Worm (Caenorhabditis elegans) whole organism, young adult: ENCODE data around the gene F16B12.4.
A peak's percentile ranks its signal among the peaks of the same experiment; 100 is the strongest.

ENCODE experiments used
- B0035.1 ChIP-seq: sonication (generic microtip); optimal IDR thresholded peaks from 2 replicates; lab custom pipeline; 2016; ENCODE audit warnings: missing genetic modification characterization, mild to moderate bottlenecking, missing compliant biosample characterization, missing genotype, missing genetic modification reagents
- B0336.3 ChIP-seq: fragments of 200-800 bp; sonication (Bioruptor generic); IDR thresholded peaks from 2 replicates; pipeline ENCODE4 v1.3.6; 2022; ENCODE audit warnings: missing genetic modification characterization, missing compliant biosample characterization
- C17E4.6 ChIP-seq: fragments of 200-800 bp; sonication (Bioruptor generic); IDR thresholded peaks from 2 replicates; pipeline ENCODE4 v1.3.6; 2022; ENCODE audit warnings: missing genetic modification reagents, missing genetic modification characterization, missing compliant biosample characterization
- F10E7.11 ChIP-seq: sonication (generic microtip); optimal IDR thresholded peaks from 2 replicates; lab custom pipeline; 2017; ENCODE audit warnings: mild to moderate bottlenecking, missing genetic modification characterization, moderate library complexity, missing compliant biosample characterization
- F33H1.4 ChIP-seq: fragments of 200-800 bp; sonication (Bioruptor generic); IDR thresholded peaks from 2 replicates; pipeline ENCODE4 v1.3.6; 2022; ENCODE audit warnings: missing genetic modification reagents, missing genetic modification characterization, missing compliant biosample characterization
- F52B5.7 ChIP-seq: sonication (generic microtip); optimal IDR thresholded peaks from 2 replicates; lab custom pipeline; 2016; ENCODE audit warnings: mild to moderate bottlenecking, missing genetic modification characterization, missing compliant biosample characterization
- F55B11.4 ChIP-seq: sonication (generic microtip); optimal IDR thresholded peaks from 2 replicates; lab custom pipeline; 2016; ENCODE audit warnings: missing compliant biosample characterization, missing genetic modification characterization, borderline replicate concordance; ENCODE audit not compliant: insufficient read depth
- F57A8.1 ChIP-seq: fragments of 200-800 bp; sonication (Bioruptor generic); optimal IDR thresholded peaks from 2 replicates; lab custom pipeline; 2018; ENCODE audit warnings: mild to moderate bottlenecking, missing genetic modification characterization, moderate library complexity, missing compliant biosample characterization
- Y53G8AR.9 ChIP-seq: fragments of 200-800 bp; sonication (Bioruptor generic); conservative IDR thresholded peaks from 2 replicates; pipeline ENCODE4 v1.3.6; 2022; ENCODE audit warnings: missing genetic modification reagents, missing genetic modification characterization, missing compliant biosample characterization
- Y56A3A.18 ChIP-seq: fragments of 200-800 bp; sonication (Bioruptor generic); IDR thresholded peaks from 2 replicates; pipeline ENCODE4 v1.3.6; 2022; ENCODE audit warnings: missing genetic modification reagents, missing genetic modification characterization, missing compliant biosample characterization
- Y67H2A.10 ChIP-seq: fragments of 200-800 bp; sonication (Bioruptor generic); conservative IDR thresholded peaks from 2 replicates; pipeline ENCODE4 v1.3.6; 2022; ENCODE audit warnings: missing genetic modification reagents, missing genetic modification characterization, missing compliant biosample characterization
- Y95B8A.8 ChIP-seq: fragments of 200-800 bp; sonication (Bioruptor generic); IDR thresholded peaks from 2 replicates; pipeline ENCODE4 v1.3.6; 2022; ENCODE audit warnings: missing genetic modification reagents, missing genetic modification characterization, missing compliant biosample characterization
- ZK185.1 ChIP-seq: sonication (generic microtip); optimal IDR thresholded peaks from 2 replicates; lab custom pipeline; 2016; ENCODE audit warnings: mild to moderate bottlenecking, missing genetic modification characterization, missing compliant biosample characterization; ENCODE audit not compliant: poor library complexity, severe bottlenecking
- ama-1 ChIP-seq, 3 experiments: fragments of 150-350 bp in 1 of 3; sonication (generic microtip) in 2 of 3; optimal IDR thresholded peaks; 2 replicates each; lab custom pipeline; 2014 to 2018; ENCODE audit warnings: missing biosample characterization in 2 of 3, missing genetic modification characterization in 2 of 3, missing genetic modification reagents in 2 of 3
- atf-7 ChIP-seq: sonication (generic microtip); optimal IDR thresholded peaks from 2 replicates; lab custom pipeline; 2017; ENCODE audit warnings: mild to moderate bottlenecking, missing genetic modification characterization, missing compliant biosample characterization
- bed-2 ChIP-seq: fragments of 200-800 bp; sonication (Bioruptor generic); IDR thresholded peaks from 2 replicates; pipeline ENCODE4 v1.3.6; 2022; ENCODE audit warnings: missing genetic modification reagents, missing genetic modification characterization, missing compliant biosample characterization
- ccch-3 ChIP-seq: fragments of 200-800 bp; sonication (Bioruptor generic); optimal IDR thresholded peaks from 2 replicates; lab custom pipeline; 2018; ENCODE audit warnings: mild to moderate bottlenecking, missing genetic modification characterization, missing compliant biosample characterization
- ceh-100 ChIP-seq: fragments of 200-800 bp; sonication (Bioruptor generic); IDR thresholded peaks from 2 replicates; pipeline ENCODE4 v1.3.6; 2022; ENCODE audit warnings: missing genetic modification reagents, missing genetic modification characterization, missing compliant biosample characterization
- ceh-58 ChIP-seq: fragments of 200-800 bp; sonication (Bioruptor generic); IDR thresholded peaks from 2 replicates; pipeline ENCODE4 v1.3.6; 2022; ENCODE audit warnings: missing genetic modification characterization, missing compliant biosample characterization
- ceh-79 ChIP-seq: sonication (generic microtip); optimal IDR thresholded peaks from 2 replicates; lab custom pipeline; 2017; ENCODE audit warnings: mild to moderate bottlenecking, missing genetic modification characterization, missing compliant biosample characterization
- ceh-91 ChIP-seq: fragments of 200-800 bp; sonication (Bioruptor generic); IDR thresholded peaks from 2 replicates; pipeline ENCODE4 v1.3.6; 2022; ENCODE audit warnings: missing genetic modification reagents, missing genetic modification characterization, missing compliant biosample characterization
- die-1 ChIP-seq: sonication (generic microtip); optimal IDR thresholded peaks from 2 replicates; lab custom pipeline; 2016; ENCODE audit warnings: missing genotype, mild to moderate bottlenecking, missing genetic modification characterization, missing compliant biosample characterization
- dox-1 ChIP-seq: fragments of 200-800 bp; sonication (Bioruptor generic); IDR thresholded peaks from 2 replicates; pipeline ENCODE4 v1.3.6; 2022; ENCODE audit warnings: missing genetic modification reagents, missing genetic modification characterization, missing compliant biosample characterization
- efl-1 ChIP-seq: fragments of 150-350 bp; optimal IDR thresholded peaks from 2 replicates; lab custom pipeline; 2014; ENCODE audit warnings: missing biosample characterization, missing genetic modification reagents, missing genetic modification characterization
- him-1 ChIP-seq: sonication (generic microtip); optimal IDR thresholded peaks from 2 replicates; lab custom pipeline; 2016; ENCODE audit warnings: missing genotype, missing genetic modification reagents, missing genetic modification characterization, missing compliant biosample characterization
- hlh-26 ChIP-seq: fragments of 200-800 bp; sonication (Bioruptor generic); conservative IDR thresholded peaks from 2 replicates; pipeline ENCODE4 v1.3.6; 2022; ENCODE audit warnings: missing genetic modification reagents, missing genetic modification characterization, missing compliant biosample characterization
- hmg-20 ChIP-seq: fragments of 200-800 bp; sonication (Bioruptor generic); IDR thresholded peaks from 2 replicates; pipeline ENCODE4 v1.3.6; 2022; ENCODE audit warnings: missing genetic modification reagents, missing genetic modification characterization, missing compliant biosample characterization
- hrde-1 ChIP-seq: sonication (generic microtip); optimal IDR thresholded peaks from 2 replicates; lab custom pipeline; 2016; ENCODE audit warnings: missing genetic modification characterization, mild to moderate bottlenecking, missing compliant biosample characterization, moderate library complexity, missing genotype, missing genetic modification reagents, borderline replicate concordance
- lsy-27 ChIP-seq: sonication (generic microtip); optimal IDR thresholded peaks from 2 replicates; lab custom pipeline; 2017; ENCODE audit warnings: missing genetic modification characterization, mild to moderate bottlenecking, missing compliant biosample characterization, antibody characterized with exemption, missing genotype, borderline replicate concordance; ENCODE audit not compliant: insufficient read depth
- madf-3 ChIP-seq: fragments of 200-800 bp; sonication (Bioruptor generic); IDR thresholded peaks from 2 replicates; pipeline ENCODE4 v1.3.6; 2022; ENCODE audit warnings: missing genetic modification reagents, missing genetic modification characterization, missing compliant biosample characterization
- nhr-120 ChIP-seq: fragments of 200-800 bp; sonication (Bioruptor generic); IDR thresholded peaks from 2 replicates; pipeline ENCODE4 v1.3.6; 2022; ENCODE audit warnings: missing genetic modification characterization, missing compliant biosample characterization
- nhr-27 ChIP-seq: fragments of 200-800 bp; sonication (Bioruptor generic); optimal IDR thresholded peaks from 2 replicates; lab custom pipeline; 2018; ENCODE audit warnings: mild to moderate bottlenecking, missing genetic modification characterization, moderate library complexity, missing compliant biosample characterization
- pbrm-1 ChIP-seq: fragments of 200-800 bp; sonication (Bioruptor generic); IDR thresholded peaks from 2 replicates; pipeline ENCODE4 v1.3.6; 2022; ENCODE audit warnings: missing genetic modification reagents, missing genetic modification characterization, missing compliant biosample characterization
- pha-4 ChIP-seq: fragments of 150-350 bp; sonication (generic microtip); optimal IDR thresholded peaks from 2 replicates; lab custom pipeline; 2014; ENCODE audit warnings: missing biosample characterization, missing genetic modification reagents, missing genetic modification characterization
- rcor-1 ChIP-seq: fragments of 200-800 bp; sonication (Bioruptor generic); IDR thresholded peaks from 2 replicates; pipeline ENCODE4 v1.3.6; 2022; ENCODE audit warnings: missing genetic modification reagents, missing genetic modification characterization, missing compliant biosample characterization
- rpc-1 ChIP-seq, 2 experiments: fragments of 150-350 bp in 1 of 2; sonication (generic microtip) in 1 of 2; optimal IDR thresholded peaks; 2 replicates each; lab custom pipeline; 2014 to 2018; ENCODE audit warnings: missing biosample characterization in 1 of 2, missing genetic modification characterization in 1 of 2, missing genetic modification reagents in 1 of 2, missing genotype in 1 of 2
- snpc-1.1 ChIP-seq: sonication (generic microtip); optimal IDR thresholded peaks from 2 replicates; lab custom pipeline; 2017; ENCODE audit warnings: missing genetic modification characterization, mild to moderate bottlenecking, missing compliant biosample characterization, antibody characterized with exemption, moderate library complexity, missing genotype, missing genetic modification reagents; ENCODE audit not compliant: insufficient read depth
- snpc-4 ChIP-seq, 5 experiments: fragments of 150-350 bp in 1 of 5; sonication (generic microtip) in 4 of 5; optimal IDR thresholded peaks; 2 replicates each; lab custom pipeline; 2014 to 2018; ENCODE audit warnings: missing genetic modification characterization in 5 of 5, missing biosample characterization in 3 of 5, antibody characterized with exemption in 2 of 5, mild to moderate bottlenecking in 2 of 5, missing compliant biosample characterization in 2 of 5, missing genotype in 2 of 5, moderate library complexity in 2 of 5, missing genetic modification reagents in 1 of 5
- unc-130 ChIP-seq: sonication (generic microtip); optimal IDR thresholded peaks from 2 replicates; lab custom pipeline; 2016; ENCODE audit warnings: missing genetic modification reagents, missing genetic modification characterization, missing compliant biosample characterization
- unc-62 ChIP-seq: fragments of 150-350 bp; optimal IDR thresholded peaks from 2 replicates; lab custom pipeline; 2014; ENCODE audit warnings: missing biosample characterization, missing genetic modification reagents, missing genetic modification characterization
- xnd-1 ChIP-seq: sonication (generic microtip); optimal IDR thresholded peaks from 2 replicates; lab custom pipeline; 2016; ENCODE audit warnings: missing genotype, missing genetic modification reagents, missing genetic modification characterization, missing compliant biosample characterization
- ztf-28 ChIP-seq: fragments of 200-800 bp; sonication (Bioruptor generic); IDR thresholded peaks from 2 replicates; pipeline ENCODE4 v1.3.6; 2022; ENCODE audit warnings: missing genetic modification reagents, missing genetic modification characterization, missing compliant biosample characterization
- ztf-3 ChIP-seq: fragments of 200-800 bp; sonication (Bioruptor generic); optimal IDR thresholded peaks from 2 replicates; lab custom pipeline; 2018; ENCODE audit warnings: mild to moderate bottlenecking, missing genetic modification characterization, missing compliant biosample characterization

F16B12.4 gene

ce11 chrX:14134883-14135282, 36.4 kb upstream of the F16B12.4 start (continued):
- TF ChIP-seq B0035.1 (tag; lab: Kevin White, UChicago) (no peak), pha-4 (no peak), snpc-4 (GFP tag; optimal IDR thresholded peaks at IDR 0.05; lab: Kevin White, UChicago) (no peak), snpc-4 (tag; optimal IDR thresholded peaks at IDR 0.05; lab: Kevin White, UChicago) (peak in 2 of 4 experiments; percentile 12 to 57), F55B11.4 (no peak), F57A8.1 (GFP tag; lab: Kevin White, UChicago) (no peak), B0336.3 (no peak), ama-1 (optimal IDR thresholded peaks at IDR 0.05; lab: Kevin White, UChicago) (no peak), ama-1 (GFP tag; optimal IDR thresholded peaks at IDR 0.05; lab: Kevin White, UChicago) (no peak), pbrm-1 (peak; percentile 83), unc-62 (GFP tag; lab: Kevin White, UChicago) (no peak)
- TF ChIP-seq, all 124 proteins: peak for 24

DNA sequence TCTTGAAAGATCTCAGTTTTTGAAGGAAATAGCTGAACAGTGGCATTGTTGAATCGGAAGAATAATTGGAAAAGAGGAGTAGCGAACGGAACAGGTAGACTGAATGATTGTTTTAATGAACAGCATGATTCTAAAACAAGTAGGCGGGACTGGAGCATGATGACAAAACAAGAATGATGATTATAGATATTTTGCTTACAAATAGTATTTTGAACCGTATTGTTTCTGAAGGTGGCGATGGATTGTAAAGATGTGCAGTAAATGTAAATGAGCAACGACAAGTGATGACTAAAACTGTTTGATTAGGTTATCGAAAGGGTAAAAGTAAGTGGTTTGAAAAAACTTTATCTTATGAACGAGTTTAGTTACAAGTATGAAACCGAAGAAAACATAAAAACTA, 35.8 kb upstream of the F16B12.4 start, which contains the start of gene F28H6.8:
Gene F28H6.8 (minus strand): TSS at position 101 of the 400 bp plus-strand sequence.
- TF ChIP-seq ccch-3 (GFP tag; lab: Kevin White, UChicago) (no peak), ztf-28 (GFP tag; lab: Robert Waterston, UW) (no peak), C17E4.6 (GFP tag; lab: Robert Waterston, UW) (no peak), F55B11.4 (no peak), ztf-3 (GFP tag; lab: Kevin White, UChicago) (no peak), ceh-91 (no peak), hlh-26 (GFP tag; lab: Robert Waterston, UW) (no peak), F52B5.7 (tag; lab: Kevin White, UChicago) (no peak)
- TF ChIP-seq, all 124 proteins: peak for 0

DNA sequence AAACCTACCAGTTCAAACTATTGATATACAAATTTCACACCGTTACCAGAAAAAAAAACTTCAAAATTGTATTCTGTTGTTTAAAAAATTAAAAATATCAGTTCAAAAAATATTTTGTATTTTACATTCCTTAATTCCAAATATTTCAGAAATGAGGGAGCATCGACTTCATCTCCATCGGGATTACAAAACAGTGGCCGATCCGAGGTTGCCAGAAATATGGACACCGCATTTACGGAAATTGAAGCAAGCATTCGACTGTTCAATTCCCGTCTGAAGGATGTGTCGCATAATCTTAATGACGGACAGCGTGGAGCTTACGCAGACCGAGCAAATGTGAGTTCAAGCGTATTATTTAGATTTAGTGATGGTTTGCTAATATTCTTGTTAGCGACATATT, 34.2 kb upstream of the F16B12.4 start:
- TF ChIP-seq unc-130 (GFP tag; lab: Kevin White, UChicago) (no peak), madf-3 (GFP tag; lab: Robert Waterston, UW) (no peak), bed-2 (GFP tag; lab: Robert Waterston, UW) (no peak), F57A8.1 (GFP tag; lab: Kevin White, UChicago) (no peak), Y95B8A.8 (GFP tag; lab: Robert Waterston, UW) (no peak), ceh-58 (no peak), ceh-100 (GFP tag; lab: Robert Waterston, UW) (no peak), Y56A3A.18 (GFP tag; lab: Robert Waterston, UW) (no peak), Y67H2A.10 (GFP tag; lab: Robert Waterston, UW) (no peak), die-1 (tag; lab: Kevin White, UChicago) (no peak), snpc-1.1 (no peak), nhr-120 (GFP tag; lab: Robert Waterston, UW) (no peak), nhr-27 (no peak), ZK185.1 (tag; lab: Kevin White, UChicago) (no peak), xnd-1 (no peak), ceh-79 (tag; lab: Kevin White, UChicago) (no peak), rcor-1 (no peak), him-1 (tag; lab: Kevin White, UChicago) (no peak)

DNA sequence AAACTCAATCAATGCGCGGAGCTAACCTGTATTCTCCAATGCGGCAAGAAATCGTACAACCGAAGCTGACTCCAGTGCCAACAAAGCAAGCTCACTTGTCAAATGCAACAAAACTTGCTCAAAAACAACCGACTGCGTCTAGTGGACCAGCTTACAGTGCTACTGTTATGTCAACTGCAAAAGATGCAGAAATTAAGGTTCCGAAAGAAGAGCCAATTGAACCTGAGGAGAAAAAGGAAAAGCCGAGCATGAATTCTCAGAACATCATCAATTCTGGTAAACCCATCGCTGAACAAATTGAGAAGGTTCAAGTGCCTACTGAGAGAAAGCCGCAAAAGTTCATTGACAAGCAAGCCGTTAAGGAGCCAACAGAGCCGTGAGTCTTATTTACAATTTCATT, 33.0 kb upstream of the F16B12.4 start:
- TF ChIP-seq dox-1, result no peak
- no peak for TF ChIP-seq F33H1.4 (GFP tag; lab: Robert Waterston, UW)
- TF ChIP-seq F52B5.7 (tag; lab: Kevin White, UChicago), result no peak
- no peak for TF ChIP-seq atf-7 (tag; lab: Kevin White, UChicago)
- TF ChIP-seq efl-1, result no peak
- TF ChIP-seq hrde-1 (tag; lab: Kevin White, UChicago), result no peak
- TF ChIP-seq pbrm-1, result no peak
- TF ChIP-seq F10E7.11 (tag; lab: Kevin White, UChicago), result no peak
- no peak for TF ChIP-seq Y53G8AR.9 (GFP tag; lab: Robert Waterston, UW)
- TF ChIP-seq lsy-27 (tag; lab: Kevin White, UChicago), result no peak
- no peak for TF ChIP-seq hmg-20 (GFP tag; lab: Robert Waterston, UW)
- no peak for TF ChIP-seq ztf-28 (GFP tag; lab: Robert Waterston, UW)
- no peak for TF ChIP-seq rpc-1 (optimal IDR thresholded peaks at IDR 0.05; lab: Kevin White, UChicago)
- TF ChIP-seq rpc-1 (tag; optimal IDR thresholded peaks at IDR 0.05; lab: Kevin White, UChicago), result no peak
